Fruit fly (Drosophila melanogaster) whole organism, pupa: ENCODE measurements around the gene Sf3b1.

Experiments
- CG10348 ChIP-seq: fragments of 200-800 bp; sonication (Bioruptor generic); IDR thresholded peaks from 2 replicates; pipeline ENCODE4 v1.3.6; 2022; ENCODE audit warnings: missing biosample characterization, missing genetic modification characterization
- CG12605 ChIP-seq: fragments of 200-800 bp; sonication (Bioruptor generic); IDR thresholded peaks from 2 replicates; pipeline ENCODE4 v1.3.6; 2022; ENCODE audit warnings: missing biosample characterization, missing genetic modification characterization
- CG13204 ChIP-seq: fragments of 200-800 bp; sonication (Bioruptor generic); optimal IDR thresholded peaks from 2 replicates; lab custom pipeline; 2018; ENCODE audit warnings: missing biosample characterization, mild to moderate bottlenecking, missing genetic modification characterization, moderate library complexity
- CG14655 ChIP-seq: fragments of 200-800 bp; sonication (Bioruptor generic); optimal IDR thresholded peaks from 3 replicates; lab custom pipeline; 2017; ENCODE audit warnings: mild to moderate bottlenecking, missing biosample characterization, missing genetic modification reagents, missing genetic modification characterization
- CG15710 ChIP-seq: fragments of 200-800 bp; sonication (Bioruptor generic); optimal IDR thresholded peaks from 2 replicates; lab custom pipeline; 2018; ENCODE audit warnings: missing biosample characterization, mild to moderate bottlenecking, missing genetic modification characterization, moderate library complexity
- CG17806 ChIP-seq: fragments of 200-800 bp; sonication (Bioruptor generic); optimal IDR thresholded peaks from 2 replicates; lab custom pipeline; 2018; ENCODE audit warnings: missing biosample characterization, mild to moderate bottlenecking, missing genetic modification characterization, moderate library complexity
- CG32121 ChIP-seq: fragments of 200-800 bp; sonication (Bioruptor generic); IDR thresholded peaks from 2 replicates; pipeline ENCODE4 v1.3.6; 2022; ENCODE audit warnings: missing biosample characterization, missing genetic modification characterization
- CG34367 ChIP-seq: fragments of 200-800 bp; sonication (Bioruptor generic); optimal IDR thresholded peaks from 2 replicates; lab custom pipeline; 2018; ENCODE audit warnings: missing biosample characterization, mild to moderate bottlenecking, missing genetic modification characterization
- CG4496 ChIP-seq: fragments of 200-800 bp; sonication (Bioruptor generic); IDR thresholded peaks from 3 replicates; pipeline ENCODE4 v1.3.6; 2022; ENCODE audit warnings: missing biosample characterization, missing genetic modification characterization
- CG8159 ChIP-seq: fragments of 200-800 bp; sonication (Bioruptor generic); optimal IDR thresholded peaks from 3 replicates; lab custom pipeline; 2018; ENCODE audit warnings: missing biosample characterization, mild to moderate bottlenecking, missing genetic modification characterization, moderate library complexity
- CG8301 ChIP-seq: fragments of 200-800 bp; sonication (Bioruptor generic); optimal IDR thresholded peaks from 2 replicates; lab custom pipeline; 2018; ENCODE audit warnings: missing biosample characterization, mild to moderate bottlenecking, missing genetic modification characterization
- CG9948 ChIP-seq: fragments of 200-800 bp; sonication (Bioruptor generic); optimal IDR thresholded peaks from 2 replicates; lab custom pipeline; 2018; ENCODE audit warnings: missing biosample characterization, mild to moderate bottlenecking, missing genetic modification characterization, moderate library complexity
- D1 ChIP-seq: fragments of 200-800 bp; sonication (Bioruptor generic); optimal IDR thresholded peaks from 2 replicates; lab custom pipeline; 2018; ENCODE audit warnings: missing biosample characterization, mild to moderate bottlenecking, missing genetic modification characterization, moderate library complexity
- EcR ChIP-seq: fragments of 200-800 bp; sonication (Bioruptor generic); optimal IDR thresholded peaks from 3 replicates; lab custom pipeline; 2019; ENCODE audit warnings: missing biosample characterization, missing genetic modification characterization, mild to moderate bottlenecking, moderate library complexity, missing genetic modification reagents
- Ets98B ChIP-seq: fragments of 200-800 bp; sonication (Bioruptor generic); IDR thresholded peaks from 2 replicates; pipeline ENCODE4 v1.3.6; 2022; ENCODE audit warnings: missing biosample characterization, missing genetic modification characterization
- Pif1A ChIP-seq: fragments of 200-800 bp; sonication (Bioruptor generic); optimal IDR thresholded peaks from 3 replicates; lab custom pipeline; 2016; ENCODE audit warnings: missing biosample characterization, missing genetic modification characterization
- Snoo ChIP-seq: fragments of 200-800 bp; sonication (Bioruptor generic); optimal IDR thresholded peaks from 3 replicates; lab custom pipeline; 2017; ENCODE audit warnings: missing biosample characterization, mild to moderate bottlenecking, missing genetic modification characterization, inconsistent platforms
- fd96Ca ChIP-seq: fragments of 200-800 bp; sonication (Bioruptor generic); IDR thresholded peaks from 3 replicates; pipeline ENCODE4 v1.3.6; 2022; ENCODE audit warnings: missing biosample characterization, missing genetic modification characterization
- gl ChIP-seq: fragments of 200-800 bp; sonication (Bioruptor generic); optimal IDR thresholded peaks from 2 replicates; lab custom pipeline; 2018; ENCODE audit warnings: missing biosample characterization, mild to moderate bottlenecking, missing genetic modification characterization
- rn ChIP-seq: fragments of 200-800 bp; sonication (Bioruptor generic); IDR thresholded peaks from 2 replicates; pipeline ENCODE4 v1.3.6; 2022; ENCODE audit warnings: missing biosample characterization, missing genetic modification characterization

Gene Sf3b1

dm6 chr2L:574226-574625 lies 6.1 kb downstream of the Sf3b1 start, which contains the start of the genes Ipk2 and cold:
Gene Ipk2 (minus strand): TSS chr2L:574264.
Gene cold (plus strand): TSS chr2L:574291.
- TF ChIP-seq Snoo (tag; lab: Kevin White, UChicago) (peak; percentile 79), EcR (GFP tag; lab: Kevin White, UChicago) (no peak), CG12605 (GFP tag; lab: Robert Waterston, UW) (peak; percentile 66), CG9948 (tag; lab: Kevin White, UChicago) (peak; percentile 57), Pif1A (GFP tag; lab: Kevin White, UChicago) (no peak), CG4496 (GFP tag; lab: Robert Waterston, UW) (peak; percentile 76; the same call in 2 of the 3 replicates), fd96Ca (peak; percentile 72), CG13204 (GFP tag; lab: Kevin White, UChicago) (no peak), CG32121 (peak; percentile 65), CG34367 (peak; percentile 39), Ets98B (GFP tag; lab: Robert Waterston, UW) (peak; percentile 54), CG17806 (tag; lab: Kevin White, UChicago) (peak; percentile 51), D1 (tag; lab: Kevin White, UChicago) (no peak), CG15710 (peak; percentile 74), CG8159 (peak; percentile 73), CG14655 (GFP tag; lab: Kevin White, UChicago) (no peak), gl (peak; percentile 8), rn (GFP tag; lab: Robert Waterston, UW) (peak; percentile 37)

- TF ChIP-seq CG4496 (GFP tag; lab: Robert Waterston, UW) (0 out of 3 replicates have a peak, but pooled peaks have one; percentile 16), CG8159 (no peak)
Measured at dm6 chr2L:576559-577184, 8.5 kb downstream of the Sf3b1 start, which contains the start of gene Ptth. Gene Ptth (minus strand): TSS chr2L:576896.

DNA sequence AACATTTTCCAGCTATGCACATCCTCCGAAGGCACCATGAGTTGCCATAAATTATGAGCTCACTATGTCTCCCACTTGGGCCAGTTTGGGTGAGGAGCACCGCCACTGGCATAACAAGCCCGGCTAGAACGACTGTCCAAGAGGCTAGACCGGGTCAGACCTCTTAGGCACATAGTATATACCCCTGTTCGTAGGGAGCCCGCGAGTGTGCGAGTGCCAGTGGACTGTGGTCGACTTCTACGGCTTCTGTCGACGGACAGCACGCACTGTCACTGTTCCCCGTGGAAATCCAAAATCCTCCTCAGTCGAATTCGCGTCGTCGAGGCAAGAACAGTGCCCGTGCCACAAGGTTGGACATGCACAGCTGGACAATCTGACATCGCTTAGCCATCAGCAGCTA lies 9.0 kb downstream of the Sf3b1 start, which contains the start of gene Pph13:
Gene Pph13 (plus strand): TSS at position 301 of the 400 bp plus-strand sequence.
- TF ChIP-seq CG12605 (GFP tag; lab: Robert Waterston, UW) (no peak), CG32121 (no peak), CG17806 (tag; lab: Kevin White, UChicago) (no peak), CG10348 (GFP tag; lab: Robert Waterston, UW) (no peak), CG8159 (no peak), CG14655 (GFP tag; lab: Kevin White, UChicago) (no peak), CG8301 (tag; lab: Kevin White, UChicago) (no peak), EcR (GFP tag; lab: Kevin White, UChicago) (no peak)

DNA sequence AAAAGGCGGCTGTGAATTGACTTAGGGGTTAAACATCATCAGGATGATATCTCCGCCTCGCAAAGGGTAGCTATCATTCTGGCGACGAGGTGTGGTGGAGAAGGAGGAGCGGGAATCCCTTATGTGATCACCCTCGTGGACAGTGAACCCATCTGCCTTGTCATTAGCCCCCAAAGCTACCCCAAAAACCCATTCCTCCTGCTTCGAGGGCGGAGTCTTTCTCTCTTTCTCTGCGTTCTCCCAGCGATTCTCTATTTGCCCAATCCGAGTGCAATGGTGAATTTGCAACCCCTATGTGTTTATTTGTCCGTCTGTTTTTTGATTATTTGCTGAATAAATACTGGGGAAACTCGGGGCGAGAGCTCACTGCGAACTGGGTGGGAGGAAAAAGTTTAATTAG lies 17.1 kb downstream of the Sf3b1 start:
- TF ChIP-seq CG32121: no peak
- TF ChIP-seq CG8159: no peak
- TF ChIP-seq gl: no peak
- TF ChIP-seq EcR (GFP tag; lab: Kevin White, UChicago): no peak
- no peak for TF ChIP-seq CG10348 (GFP tag; lab: Robert Waterston, UW)
- TF ChIP-seq, all 21 proteins: peak for 0

- TF ChIP-seq gl: no peak
- TF ChIP-seq CG4496 (GFP tag; lab: Robert Waterston, UW): no peak
- no peak for TF ChIP-seq CG8159
- no peak for TF ChIP-seq CG10348 (GFP tag; lab: Robert Waterston, UW)
- TF ChIP-seq CG13204 (GFP tag; lab: Kevin White, UChicago): no peak
- TF ChIP-seq CG15710: no peak
- TF ChIP-seq rn (GFP tag; lab: Robert Waterston, UW): no peak
- TF ChIP-seq CG34367: no peak
- no peak for TF ChIP-seq CG32121
Measured at dm6 chr2L:591511-591910, 23.4 kb downstream of the Sf3b1 start.

- TF ChIP-seq rn (GFP tag; lab: Robert Waterston, UW): 0 out of 2 replicates have a peak, but pooled peaks have one; percentile 6
- TF ChIP-seq CG8159: no peak
- TF ChIP-seq, all 21 proteins: peak for 1
Measured at dm6 chr2L:594048-594447, 25.9 kb downstream of the Sf3b1 start.

- TF ChIP-seq CG4496 (GFP tag; lab: Robert Waterston, UW): 0 out of 3 replicates have a peak, but pooled peaks have one; percentile 40
- TF ChIP-seq D1 (tag; lab: Kevin White, UChicago): no peak
- TF ChIP-seq CG15710: no peak
Measured at dm6 chr2L:594635-595384, 26.7 kb downstream of the Sf3b1 start, which contains the start of gene Gsc. Gene Gsc (minus strand): TSS chr2L:594685.
